Fruit fly (Drosophila melanogaster): ENCODE measurements around the gene CG2926.

The CG2926 gene

DNA sequence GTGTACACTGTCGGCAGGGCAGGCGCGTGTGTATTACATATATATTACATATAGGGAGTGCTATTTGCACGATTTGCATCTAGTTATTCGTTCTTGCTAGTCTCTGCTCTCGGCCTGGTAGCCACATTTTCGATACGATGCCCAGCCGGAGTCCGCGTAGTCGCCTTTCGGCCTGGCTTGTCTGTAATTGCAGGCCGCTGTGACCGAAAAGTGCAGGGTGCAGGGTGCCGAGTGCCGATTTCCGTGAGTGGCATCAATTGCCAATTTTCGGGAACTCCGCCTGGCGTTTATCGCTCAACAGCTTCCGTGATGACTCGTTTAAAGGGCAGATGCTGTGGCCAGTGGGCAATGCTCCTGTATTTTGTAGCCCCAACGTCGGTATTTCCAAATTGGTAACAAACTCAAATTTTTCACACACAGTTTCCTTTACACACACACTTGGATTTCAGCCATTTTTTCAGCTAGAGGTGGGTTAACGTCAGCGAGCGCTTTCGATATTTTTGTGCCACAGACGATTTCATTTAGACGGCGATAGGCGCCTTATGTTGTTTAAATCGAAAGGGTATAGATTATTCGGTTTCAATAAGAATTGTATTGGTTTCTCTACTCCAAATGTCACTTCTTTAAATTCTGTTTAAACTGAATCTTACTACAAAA is at the start of gene CG2926:
CG2926 (minus strand) TSS at position 518 of the 657 bp plus-strand sequence.
- TF ChIP-seq usp (GFP tag; optimal IDR thresholded peaks at IDR 0.05): no peak
- no peak for TF ChIP-seq EcR (GFP tag; optimal IDR thresholded peaks at IDR 0.05)
- TF ChIP-seq pan (optimal IDR thresholded peaks at IDR 0.05): no peak
- no peak for TF ChIP-seq Dll (optimal IDR thresholded peaks at IDR 0.05)
- no peak for TF ChIP-seq psq (optimal IDR thresholded peaks at IDR 0.05)
- no peak for TF ChIP-seq CG8478 (optimal IDR thresholded peaks at IDR 0.05)

DNA sequence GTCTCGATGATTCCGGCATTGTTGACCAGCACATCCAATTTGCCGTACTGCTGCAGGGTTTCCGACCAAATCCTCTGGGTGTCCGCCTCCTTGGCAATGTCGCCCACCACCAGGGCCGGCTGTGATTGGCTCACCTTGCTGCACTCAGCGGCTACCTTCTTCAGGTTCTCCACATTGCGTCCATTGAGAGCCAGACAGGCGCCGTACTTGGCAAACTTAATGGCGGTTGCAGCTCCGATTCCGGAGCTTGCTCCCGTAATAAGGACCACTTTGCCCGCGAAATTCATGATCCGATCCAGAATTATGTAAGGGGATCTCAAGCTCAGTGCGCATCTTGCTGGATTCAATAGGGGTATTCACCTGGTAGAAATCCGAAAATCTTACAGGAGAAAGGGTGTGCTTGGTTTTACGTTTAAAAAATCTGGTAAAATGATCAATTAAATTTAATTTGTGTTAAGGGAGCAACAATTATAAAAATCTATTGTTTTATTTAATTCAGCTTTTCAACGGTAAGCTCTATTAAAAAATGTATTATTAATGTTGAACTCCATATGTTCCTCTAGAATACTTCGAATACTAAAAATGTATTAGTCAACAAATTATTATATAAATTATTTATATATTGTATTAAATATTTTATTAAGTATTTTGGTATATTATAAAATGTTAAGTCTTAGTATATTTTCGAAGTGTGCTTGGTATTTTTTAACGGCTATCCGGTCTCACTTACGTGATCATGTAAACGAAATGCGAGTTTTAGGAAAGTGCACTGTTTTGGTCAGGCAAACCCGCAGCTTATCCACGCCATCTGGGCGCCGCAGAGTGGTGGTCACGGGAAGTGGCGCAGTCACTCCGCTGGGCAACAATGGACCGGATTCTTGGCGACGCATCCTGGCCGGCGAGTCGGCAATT is 48.6 kb upstream of the CG2926 start, which contains the start of the genes CG31548 and CG12170:
CG31548 (minus strand) TSS at position 334 of the 912 bp plus-strand sequence.
CG12170 (plus strand) TSS at position 716 of the 912 bp plus-strand sequence.
- TF ChIP-seq Dll (optimal IDR thresholded peaks at IDR 0.05) (no peak), EcR (GFP tag; optimal IDR thresholded peaks at IDR 0.05) (no peak), psq (optimal IDR thresholded peaks at IDR 0.05) (no peak), usp (GFP tag; optimal IDR thresholded peaks at IDR 0.05) (no peak), CG8478 (optimal IDR thresholded peaks at IDR 0.05) (no peak), pan (optimal IDR thresholded peaks at IDR 0.05) (no peak)

DNA sequence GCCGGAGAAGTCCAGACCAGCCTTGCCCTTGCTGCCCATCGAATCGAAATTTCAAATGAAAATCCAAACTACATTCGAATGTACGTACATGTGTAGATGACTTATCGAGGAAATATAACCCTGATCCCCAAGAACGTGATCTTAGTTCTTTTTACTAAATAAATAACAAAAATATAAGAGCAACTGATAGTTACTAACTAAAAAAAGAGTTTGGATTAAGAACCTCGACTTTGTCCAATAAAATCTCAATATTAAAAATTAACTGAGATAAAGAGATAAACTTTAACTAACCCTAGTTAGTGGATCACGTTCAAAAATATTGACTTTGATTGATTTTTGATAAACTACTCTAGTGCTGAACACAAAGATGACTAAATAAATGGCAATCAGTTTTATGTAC is 47.3 kb upstream of the CG2926 start, which contains the start of gene CG31546:
CG31546 (minus strand) TSS at position 101 of the 400 bp plus-strand sequence.
- TF ChIP-seq pan (optimal IDR thresholded peaks at IDR 0.05) (no peak), usp (GFP tag; optimal IDR thresholded peaks at IDR 0.05) (no peak), psq (optimal IDR thresholded peaks at IDR 0.05) (no peak), CG8478 (optimal IDR thresholded peaks at IDR 0.05) (no peak), EcR (GFP tag; optimal IDR thresholded peaks at IDR 0.05) (no peak), Dll (optimal IDR thresholded peaks at IDR 0.05) (no peak)

DNA sequence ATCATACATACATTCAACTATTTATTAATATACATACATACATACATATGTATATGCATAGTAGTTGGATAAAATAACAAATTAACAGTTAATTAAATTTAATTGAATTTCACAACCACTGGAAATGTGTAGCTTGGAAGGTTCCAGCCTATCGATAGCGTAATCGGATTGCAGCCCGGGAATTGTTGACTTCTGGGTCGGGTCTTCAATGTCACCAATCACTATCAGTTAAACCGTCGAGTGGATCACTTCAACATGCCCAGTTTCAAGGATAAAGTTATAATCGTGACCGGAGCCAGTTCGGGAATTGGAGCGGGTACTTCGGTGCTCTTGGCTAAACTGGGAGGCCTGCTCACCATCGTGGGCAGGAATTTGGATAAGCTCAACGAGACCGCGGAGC is 45.3 kb upstream of the CG2926 start, which contains the start of gene CG12171:
CG12171 (plus strand) TSS at position 191 of the 400 bp plus-strand sequence.
- TF ChIP-seq usp (GFP tag; optimal IDR thresholded peaks at IDR 0.05): no peak
- TF ChIP-seq psq (optimal IDR thresholded peaks at IDR 0.05): no peak
- no peak for TF ChIP-seq EcR (GFP tag; optimal IDR thresholded peaks at IDR 0.05)
- TF ChIP-seq Dll (optimal IDR thresholded peaks at IDR 0.05): no peak
- TF ChIP-seq CG8478 (optimal IDR thresholded peaks at IDR 0.05): no peak
- TF ChIP-seq pan (optimal IDR thresholded peaks at IDR 0.05): no peak

DNA sequence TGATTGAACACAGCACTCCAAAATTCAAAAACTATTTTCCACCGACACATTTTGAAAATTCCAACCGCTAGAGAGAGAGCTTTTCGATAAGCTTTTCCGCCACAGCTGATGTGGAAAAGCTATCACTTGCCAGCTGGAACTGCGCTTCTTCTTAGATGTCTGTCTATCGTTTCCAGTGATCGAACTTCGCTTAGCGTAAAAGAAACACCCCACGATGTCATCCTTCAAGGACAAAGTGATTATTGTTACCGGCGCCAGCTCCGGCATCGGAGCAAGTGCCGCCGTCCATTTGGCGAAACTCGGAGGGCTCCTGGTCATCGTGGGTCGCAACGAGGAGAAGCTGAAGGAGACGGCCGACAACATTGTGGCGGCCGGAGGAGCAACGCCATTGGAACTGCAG is 44.0 kb upstream of the CG2926 start, which contains the start of gene CG31549:
CG31549 (plus strand) TSS at position 11 of the 400 bp plus-strand sequence.
- TF ChIP-seq CG8478 (optimal IDR thresholded peaks at IDR 0.05) (no peak), Dll (optimal IDR thresholded peaks at IDR 0.05) (no peak), psq (optimal IDR thresholded peaks at IDR 0.05) (no peak), usp (GFP tag; optimal IDR thresholded peaks at IDR 0.05) (no peak), pan (optimal IDR thresholded peaks at IDR 0.05) (no peak), EcR (GFP tag; optimal IDR thresholded peaks at IDR 0.05) (no peak)

DNA sequence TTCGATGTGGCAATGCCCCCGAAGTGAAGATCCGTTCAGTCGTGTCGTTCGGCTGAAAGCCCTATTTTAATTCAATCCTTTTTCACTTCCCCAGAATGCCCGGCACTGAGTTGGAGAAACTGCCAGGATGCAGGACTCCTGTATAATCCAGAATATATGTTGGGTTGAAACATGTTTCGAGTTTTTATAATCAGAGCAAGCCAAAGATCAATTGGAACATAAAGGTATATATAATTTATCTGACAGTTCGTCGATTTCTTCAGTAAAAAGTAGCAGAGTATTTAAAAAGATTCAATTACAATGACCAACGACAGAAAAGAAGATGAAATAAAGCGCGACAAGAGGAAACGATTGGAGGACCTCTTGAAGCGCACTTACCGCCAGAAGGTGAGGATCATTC is 39.4 kb upstream of the CG2926 start, which contains the start of gene CG31551:
CG31551 (plus strand) TSS at position 301 of the 400 bp plus-strand sequence.
- TF ChIP-seq CG8478 (optimal IDR thresholded peaks at IDR 0.05) (no peak), Dll (optimal IDR thresholded peaks at IDR 0.05) (no peak), EcR (GFP tag; optimal IDR thresholded peaks at IDR 0.05) (no peak), pan (optimal IDR thresholded peaks at IDR 0.05) (no peak)

DNA sequence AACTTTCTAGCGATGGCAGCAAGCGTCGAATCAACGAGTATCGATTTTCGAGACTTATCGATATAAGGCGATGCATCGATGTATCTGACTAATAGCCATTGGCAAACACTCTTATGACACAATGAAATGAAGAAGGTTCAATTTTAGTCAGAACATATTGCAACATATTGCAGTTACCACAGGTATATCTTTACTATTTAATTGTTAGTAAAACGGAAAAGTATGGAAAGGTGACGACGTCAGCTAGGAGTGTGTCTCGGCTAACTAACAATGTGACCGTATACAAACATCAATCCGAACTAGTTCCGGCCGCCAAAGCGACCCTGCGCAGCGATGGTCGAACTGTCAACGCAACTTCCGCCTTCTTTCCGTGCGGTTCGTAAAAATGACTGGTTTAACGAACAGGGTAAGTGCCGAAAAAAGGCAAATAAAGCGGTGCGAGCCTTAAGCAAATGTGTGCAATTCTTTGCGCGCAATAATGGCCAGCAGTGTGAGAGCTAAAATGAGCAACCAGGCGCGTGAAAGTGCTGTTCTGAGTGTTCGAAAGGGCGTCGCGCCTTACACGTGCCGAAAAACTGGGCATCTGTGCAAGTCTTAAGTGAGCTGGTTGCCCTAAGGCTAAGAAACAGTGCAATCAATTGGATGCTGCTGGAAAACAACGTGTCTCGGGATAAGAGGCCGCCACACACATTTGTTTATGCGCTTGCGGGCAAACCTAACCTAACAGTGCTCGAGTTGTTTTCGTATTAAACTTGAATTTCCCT is 36.1 kb upstream of the CG2926 start, which contains the start of the genes Dph4, Spec2 and RpL13A:
Dph4 (minus strand) TSS at position 11 of the 764 bp plus-strand sequence.
Spec2 (minus strand) TSS at position 11 of the 764 bp plus-strand sequence.
RpL13A (plus strand) TSS at position 360 of the 764 bp plus-strand sequence.
- TF ChIP-seq pan (optimal IDR thresholded peaks at IDR 0.05): no peak
- TF ChIP-seq EcR (GFP tag; optimal IDR thresholded peaks at IDR 0.05): no peak
- no peak for TF ChIP-seq psq (optimal IDR thresholded peaks at IDR 0.05)
- TF ChIP-seq usp (GFP tag; optimal IDR thresholded peaks at IDR 0.05): no peak
- TF ChIP-seq Dll (optimal IDR thresholded peaks at IDR 0.05): no peak
- TF ChIP-seq CG8478 (optimal IDR thresholded peaks at IDR 0.05): no peak

DNA sequence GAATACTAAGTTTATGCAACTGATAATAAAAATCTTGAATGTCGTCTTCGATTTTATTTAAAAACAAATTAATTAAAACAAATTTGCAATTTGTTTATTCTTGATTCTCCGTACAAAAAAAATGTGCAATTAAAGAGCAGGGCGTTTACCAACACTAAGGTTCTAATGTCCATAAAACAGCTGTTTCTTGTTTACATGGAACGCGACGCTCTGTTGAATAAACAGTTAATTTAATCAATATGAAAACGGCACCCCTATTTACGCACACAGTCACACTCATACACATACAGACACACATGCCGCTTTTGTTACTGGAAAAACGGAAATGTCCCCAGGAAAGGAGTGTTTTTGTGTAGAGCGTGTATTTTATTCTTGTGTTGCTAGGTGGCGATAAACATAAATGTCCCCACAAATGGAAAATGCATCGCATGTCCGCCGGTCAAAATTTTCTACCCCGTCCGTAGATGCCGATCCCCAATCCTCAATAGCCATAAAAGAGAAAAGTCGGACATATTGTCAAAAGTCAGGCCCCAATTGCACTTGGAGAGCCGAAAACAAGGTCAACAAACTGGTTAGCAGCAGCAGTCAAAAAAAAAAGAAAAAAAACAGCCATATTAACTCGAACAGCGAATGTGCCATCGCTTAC is 34.9 kb upstream of the CG2926 start:
- no peak for TF ChIP-seq Dll (optimal IDR thresholded peaks at IDR 0.05)
- no peak for TF ChIP-seq EcR (GFP tag; optimal IDR thresholded peaks at IDR 0.05)
- no peak for TF ChIP-seq pan (optimal IDR thresholded peaks at IDR 0.05)
- no peak for TF ChIP-seq psq (optimal IDR thresholded peaks at IDR 0.05)
- TF ChIP-seq usp (GFP tag; optimal IDR thresholded peaks at IDR 0.05): no peak
- no peak for TF ChIP-seq CG8478 (optimal IDR thresholded peaks at IDR 0.05)

DNA sequence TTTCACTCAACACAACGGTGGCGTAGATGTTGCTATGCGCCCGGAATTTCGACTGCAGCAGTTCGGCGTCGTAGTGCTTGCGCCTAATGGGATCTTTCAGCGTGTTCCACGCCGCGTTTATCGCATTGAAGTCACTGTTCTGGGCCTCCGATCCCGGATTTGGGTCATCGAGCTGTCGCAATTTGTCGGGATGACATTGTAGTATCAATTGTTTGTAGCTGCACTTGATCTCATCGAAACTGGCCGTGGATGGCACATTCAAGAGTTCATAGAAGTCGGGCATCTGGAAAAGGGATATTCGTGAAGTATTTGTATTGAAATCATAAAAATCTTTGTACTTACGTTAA is 34.2 kb upstream of the CG2926 start:
- TF ChIP-seq psq (optimal IDR thresholded peaks at IDR 0.05) (no peak), pan (optimal IDR thresholded peaks at IDR 0.05) (no peak), EcR (GFP tag; optimal IDR thresholded peaks at IDR 0.05) (no peak), usp (GFP tag; optimal IDR thresholded peaks at IDR 0.05) (no peak), CG8478 (optimal IDR thresholded peaks at IDR 0.05) (no peak)

DNA sequence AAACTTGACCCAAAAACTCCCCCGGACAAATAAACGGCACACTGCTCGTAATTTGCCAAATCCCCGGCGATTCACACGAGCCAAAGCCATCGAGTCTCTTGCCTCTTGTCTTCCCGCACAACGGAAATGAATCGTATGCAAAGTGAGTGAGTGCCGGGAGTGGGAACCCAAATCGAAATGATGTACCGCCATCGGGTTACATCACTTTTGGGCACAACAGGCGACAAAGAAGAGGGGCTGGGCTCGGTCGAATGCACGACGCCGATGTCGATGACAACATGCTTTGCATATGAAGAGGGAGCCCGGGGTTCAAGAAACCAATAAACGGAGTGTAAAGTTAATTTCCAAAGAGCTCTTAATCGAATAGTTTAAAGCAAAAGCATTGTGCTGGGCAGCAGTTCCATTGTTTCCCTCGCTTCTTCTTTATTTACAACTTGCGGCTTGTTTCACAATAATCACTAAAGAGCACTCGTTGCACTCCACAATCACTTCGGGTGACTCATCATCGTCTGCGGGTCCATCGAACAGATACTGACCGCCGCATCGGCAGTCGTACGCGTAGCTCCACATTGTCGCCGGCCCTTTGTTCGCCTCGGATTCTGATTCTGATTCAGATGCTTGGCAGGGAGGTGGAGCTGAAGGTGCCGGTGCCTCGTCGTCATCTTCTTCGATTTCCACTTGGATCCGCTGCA is 33.7 kb upstream of the CG2926 start:
- TF ChIP-seq psq (optimal IDR thresholded peaks at IDR 0.05) (no peak), EcR (GFP tag; optimal IDR thresholded peaks at IDR 0.05) (no peak), Dll (optimal IDR thresholded peaks at IDR 0.05) (no peak), pan (optimal IDR thresholded peaks at IDR 0.05) (no peak), CG8478 (optimal IDR thresholded peaks at IDR 0.05) (no peak), usp (GFP tag; optimal IDR thresholded peaks at IDR 0.05) (no peak)
